Fruit fly (Drosophila melanogaster): ENCODE results near the gene Wdr82.

Wdr82 gene

DNA sequence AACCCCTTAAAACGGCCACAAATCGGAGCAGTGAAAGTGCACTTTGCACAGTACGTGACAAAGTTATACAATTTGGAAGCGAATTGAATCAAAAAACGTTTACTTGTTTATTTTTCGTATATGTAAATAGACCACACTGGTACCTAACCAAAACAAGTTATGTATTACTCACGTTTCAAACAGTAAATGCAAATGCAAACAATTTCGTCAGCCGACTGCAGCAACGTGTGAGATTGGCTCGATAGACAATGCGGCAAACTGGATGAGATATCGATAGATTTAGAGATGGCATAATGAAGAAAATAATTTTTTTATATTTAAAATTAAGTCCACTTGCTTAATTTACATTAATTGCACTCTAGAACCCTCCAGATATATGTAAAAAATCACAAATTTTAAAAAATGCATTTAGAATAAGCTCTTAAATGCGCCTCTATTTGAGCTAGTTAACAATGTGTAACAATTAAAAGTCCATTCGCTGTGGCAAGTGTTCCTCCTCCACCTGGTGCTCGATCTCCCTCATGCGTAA lies 7.3 kb downstream of the Wdr82 start, which contains the start of gene AlaRS (continued):
- TF ChIP-seq HmgZ (tag; optimal IDR thresholded peaks at IDR 0.05) (peak; percentile 29), pho (GFP tag; optimal IDR thresholded peaks at IDR 0.05) (no peak), CG1792 (GFP tag; optimal IDR thresholded peaks at IDR 0.05) (no peak), Dbx (GFP tag; IDR thresholded peaks at IDR 0.05) (0 out of 3 replicates have a peak, but pooled peaks have one; percentile 6), tup (GFP tag; optimal IDR thresholded peaks at IDR 0.05) (no peak), CG18011 (GFP tag; optimal IDR thresholded peaks at IDR 0.05) (no peak), CG10654 (GFP tag; optimal IDR thresholded peaks at IDR 0.05) (peak; percentile 6), CG16779 (GFP tag; IDR thresholded peaks at IDR 0.05) (no peak), Gug (GFP tag; IDR thresholded peaks at IDR 0.05) (no peak), bsh (GFP tag; optimal IDR thresholded peaks at IDR 0.05) (peak; percentile 8 to 35), slbo (GFP tag; IDR thresholded peaks at IDR 0.05) (peak; percentile 37; the same call in 1 of the 2 replicates), HLH3B (GFP tag; IDR thresholded peaks at IDR 0.05) (no peak), gsb-n (tag; optimal IDR thresholded peaks at IDR 0.05) (no peak), kay (GFP tag; optimal IDR thresholded peaks at IDR 0.05) (no peak), CG4854 (GFP tag; optimal IDR thresholded peaks at IDR 0.05) (peak; percentile 15), CG17359 (tag; optimal IDR thresholded peaks at IDR 0.05) (peak; percentile 37), CG16813 (GFP tag; IDR thresholded peaks at IDR 0.05; ENCODE audit: partially characterized antibody) (peak; percentile 42; the same call in 1 of the 3 replicates), dm (GFP tag; optimal IDR thresholded peaks at IDR 0.05) (peak; percentile 43), CG9876 (GFP tag; optimal IDR thresholded peaks at IDR 0.05) (no peak), Dfd (GFP tag; optimal IDR thresholded peaks at IDR 0.05) (no peak), trh (GFP tag; optimal IDR thresholded peaks at IDR 0.05) (no peak), crp (GFP tag; optimal IDR thresholded peaks at IDR 0.05) (peak in 1 of 2 experiments; percentile 4), CG4282 (GFP tag; optimal IDR thresholded peaks at IDR 0.05) (no peak), Hr51 (GFP tag; optimal IDR thresholded peaks at IDR 0.05) (peak in 1 of 2 experiments; percentile 46), lilli (GFP tag; optimal IDR thresholded peaks at IDR 0.05) (peak; percentile 62), z (GFP tag; IDR thresholded peaks at IDR 0.05) (no peak), CG3163 (GFP tag; optimal IDR thresholded peaks at IDR 0.05) (no peak), chm (GFP tag; IDR thresholded peaks at IDR 0.05) (no peak; the same call in 1 of the 2 replicates), CG1024 (GFP tag; IDR thresholded peaks at IDR 0.05) (no peak), disco-r (GFP tag; optimal IDR thresholded peaks at IDR 0.05) (no peak), CG12659 (GFP tag; optimal IDR thresholded peaks at IDR 0.05) (peak; percentile 57), ems (GFP tag; optimal IDR thresholded peaks at IDR 0.05) (peak; percentile 18), fd3F (GFP tag; optimal IDR thresholded peaks at IDR 0.05) (no peak), CG10274 (GFP tag; optimal IDR thresholded peaks at IDR 0.05) (no peak), fru (optimal IDR thresholded peaks at IDR 0.05) (no peak), CG10565 (GFP tag; optimal IDR thresholded peaks at IDR 0.05) (no peak), CG12744 (GFP tag; optimal IDR thresholded peaks at IDR 0.05) (no peak), Vsx1 (GFP tag; optimal IDR thresholded peaks at IDR 0.05) (no peak), hth (optimal IDR thresholded peaks at IDR 0.05) (no peak), scrt (GFP tag; optimal IDR thresholded peaks at IDR 0.05) (no peak), CG7556 (GFP tag; optimal IDR thresholded peaks at IDR 0.05) (peak; percentile 56), Ets97D (GFP tag; optimal IDR thresholded peaks at IDR 0.05) (peak; percentile 10), CG18764 (GFP tag; optimal IDR thresholded peaks at IDR 0.05) (peak; percentile 7), kni (GFP tag; optimal IDR thresholded peaks at IDR 0.05) (peak; percentile 58), unc-4 (GFP tag; IDR thresholded peaks at IDR 0.05; ENCODE audit: partially characterized antibody) (peak; percentile 72; the same call in 1 of the 2 replicates), lab (GFP tag; optimal IDR thresholded peaks at IDR 0.05) (peak; percentile 27), CG31224 (GFP tag; IDR thresholded peaks at IDR 0.05) (no peak), CG14667 (GFP tag; IDR thresholded peaks at IDR 0.05) (no peak), sisA (GFP tag; IDR thresholded peaks at IDR 0.05) (no peak), BEAF-32 (GFP tag; optimal IDR thresholded peaks at IDR 0.05) (peak; percentile 70), seq (GFP tag; IDR thresholded peaks at IDR 0.05) (no peak)

Data from whole organism, embryonic.